Fruit fly (Drosophila melanogaster) whole organism, embryonic: Measurements from ENCODE around the gene CG4957.

Experiments
- Atf3 ChIP-seq: fragments of 200-800 bp; sonication (Bioruptor generic); optimal IDR thresholded peaks from 3 replicates; lab custom pipeline; 2016; ENCODE audit warnings: missing biosample characterization, missing genetic modification characterization
- Awh ChIP-seq: fragments of 200-800 bp; sonication (Bioruptor generic); IDR thresholded peaks from 2 replicates; pipeline ENCODE4, ENCODE4 v1.3.6; 2022; ENCODE audit warnings: missing biosample characterization, missing genetic modification characterization
- C15 ChIP-seq: fragments of 200-800 bp; sonication (Bioruptor generic); IDR thresholded peaks from 3 replicates; pipeline ENCODE4 v1.3.6; 2022; ENCODE audit warnings: missing biosample characterization, missing genetic modification characterization
- CG10431 ChIP-seq: fragments of 200-800 bp; sonication (Bioruptor generic); optimal IDR thresholded peaks from 3 replicates; lab custom pipeline; 2018; ENCODE audit warnings: missing biosample characterization, mild to moderate bottlenecking, missing genetic modification characterization
- CG10959 ChIP-seq: fragments of 200-800 bp; sonication (Bioruptor generic); IDR thresholded peaks from 2 replicates; pipeline ENCODE4 v1.3.6; 2022; ENCODE audit warnings: missing biosample characterization, missing genetic modification characterization
- CG12219 ChIP-seq: fragments of 200-800 bp; sonication (Bioruptor generic); optimal IDR thresholded peaks from 3 replicates; lab custom pipeline; 2018; ENCODE audit warnings: missing biosample characterization, mild to moderate bottlenecking, missing genetic modification characterization
- CG1233 ChIP-seq: fragments of 200-800 bp; sonication (Bioruptor generic); optimal IDR thresholded peaks from 4 replicates; lab custom pipeline; 2018; ENCODE audit warnings: missing biosample characterization, mild to moderate bottlenecking, missing genetic modification characterization
- CG15479 ChIP-seq: fragments of 200-800 bp; sonication (Bioruptor generic); optimal IDR thresholded peaks from 3 replicates; lab custom pipeline; 2019; ENCODE audit warnings: missing biosample characterization, mild to moderate bottlenecking, missing genetic modification characterization, moderate library complexity
- CG16815 ChIP-seq: fragments of 200-800 bp; sonication (Bioruptor generic); optimal IDR thresholded peaks from 3 replicates; lab custom pipeline; 2017; ENCODE audit warnings: missing biosample characterization, mild to moderate bottlenecking, missing genetic modification characterization
- CG3407 ChIP-seq: fragments of 200-800 bp; sonication (Bioruptor generic); optimal IDR thresholded peaks from 2 replicates; lab custom pipeline; 2018; ENCODE audit warnings: missing biosample characterization, mild to moderate bottlenecking, missing genetic modification characterization
- CG3726 ChIP-seq: fragments of 200-800 bp; sonication (Bioruptor generic); IDR thresholded peaks from 3 replicates; pipeline ENCODE4, ENCODE4 v1.3.6; 2022; ENCODE audit warnings: missing biosample characterization, missing genetic modification characterization
- CG4404 ChIP-seq: fragments of 200-800 bp; sonication (Bioruptor generic); IDR thresholded peaks from 2 replicates; pipeline ENCODE4 v1.3.6; 2022; ENCODE audit warnings: missing biosample characterization, missing genetic modification characterization
- CG4820 ChIP-seq: fragments of 200-800 bp; sonication (Bioruptor generic); optimal IDR thresholded peaks from 3 replicates; lab custom pipeline; 2016; ENCODE audit warnings: missing biosample characterization, missing genetic modification characterization
- CG6254 ChIP-seq: fragments of 200-800 bp; sonication (Bioruptor generic); optimal IDR thresholded peaks from 3 replicates; lab custom pipeline; 2017; ENCODE audit warnings: mild to moderate bottlenecking, missing biosample characterization, missing genetic modification reagents, missing genetic modification characterization
- CG7357 ChIP-seq: fragments of 200-800 bp; sonication (Bioruptor generic); IDR thresholded peaks from 3 replicates; pipeline ENCODE4 v1.3.6; 2022; ENCODE audit warnings: missing biosample characterization, missing genetic modification characterization
- CG7839 ChIP-seq: fragments of 200-800 bp; sonication (Bioruptor generic); optimal IDR thresholded peaks from 3 replicates; lab custom pipeline; 2018; ENCODE audit warnings: missing biosample characterization, mild to moderate bottlenecking, missing genetic modification characterization, moderate library complexity
- CG7928 ChIP-seq: fragments of 200-800 bp; sonication (Bioruptor generic); optimal IDR thresholded peaks from 2 replicates; lab custom pipeline; 2017; ENCODE audit warnings: missing biosample characterization, mild to moderate bottlenecking, missing genetic modification characterization
- CG8388 ChIP-seq: fragments of 200-800 bp; sonication (Bioruptor generic); optimal IDR thresholded peaks from 2 replicates; lab custom pipeline; 2019; ENCODE audit warnings: missing biosample characterization, mild to moderate bottlenecking, missing genetic modification characterization, moderate library complexity
- CG9817 ChIP-seq: fragments of 200-800 bp; sonication (Bioruptor generic); optimal IDR thresholded peaks from 2 replicates; lab custom pipeline; 2018; ENCODE audit warnings: missing biosample characterization, mild to moderate bottlenecking, missing genetic modification characterization, moderate library complexity
- CHES-1-like ChIP-seq: fragments of 200-800 bp; sonication (Bioruptor generic); optimal IDR thresholded peaks from 2 replicates; lab custom pipeline; 2016; ENCODE audit warnings: missing biosample characterization, missing genetic modification characterization
- Dfd ChIP-seq, 2 experiments: fragments of >200 bp; optimal IDR thresholded peaks; 2 replicates each; lab custom pipeline; 2017; ENCODE audit warnings: missing biosample characterization in 2 of 2, missing genetic modification characterization in 2 of 2
- Ets65A ChIP-seq: fragments of 200-800 bp; sonication (Bioruptor generic); peaks from one replicate; lab custom pipeline; 2016; ENCODE audit warnings: missing biosample characterization, missing genetic modification characterization
- HmgD ChIP-seq: fragments of 200-800 bp; sonication (Bioruptor generic); optimal IDR thresholded peaks from 3 replicates; lab custom pipeline; 2016; ENCODE audit warnings: missing biosample characterization, missing genetic modification characterization
- Nf-YC ChIP-seq: fragments of 200-800 bp; optimal IDR thresholded peaks from 3 replicates; lab custom pipeline; 2019; ENCODE audit warnings: missing biosample characterization, mild to moderate bottlenecking, missing genetic modification characterization, moderate library complexity
- Sox100B ChIP-seq: fragments of 200-800 bp; sonication (Bioruptor generic); optimal IDR thresholded peaks from 3 replicates; lab custom pipeline; 2018; ENCODE audit warnings: missing biosample characterization, mild to moderate bottlenecking, missing genetic modification characterization
- cg ChIP-seq: fragments of 200-800 bp; sonication (Bioruptor generic); optimal IDR thresholded peaks from 3 replicates; lab custom pipeline; 2019; ENCODE audit warnings: missing biosample characterization, mild to moderate bottlenecking, missing genetic modification characterization, moderate library complexity
- dimm ChIP-seq: fragments of 200-800 bp; sonication (Bioruptor generic); IDR thresholded peaks from 2 replicates; pipeline ENCODE4 v1.3.6; 2022; ENCODE audit warnings: missing biosample characterization, missing genetic modification characterization
- dpn ChIP-seq, 2 experiments: fragments of 200-800 bp; sonication (Bioruptor generic); optimal IDR thresholded peaks; 3 replicates each; lab custom pipeline; 2016; ENCODE audit warnings: missing biosample characterization in 2 of 2, missing genetic modification characterization in 2 of 2
- eve ChIP-seq, 2 experiments: fragments of >200 bp; optimal IDR thresholded peaks; 2 replicates each; lab custom pipeline; 2017; ENCODE audit warnings: missing biosample characterization in 2 of 2, missing genetic modification characterization in 2 of 2
- exex ChIP-seq: fragments of 200-800 bp; sonication (Bioruptor generic); optimal IDR thresholded peaks from 4 replicates; lab custom pipeline; 2018; ENCODE audit warnings: missing biosample characterization, mild to moderate bottlenecking, missing genetic modification characterization, moderate library complexity
- fd64A ChIP-seq: fragments of 200-800 bp; sonication (Bioruptor generic); optimal IDR thresholded peaks from 3 replicates; lab custom pipeline; 2018; ENCODE audit warnings: missing biosample characterization, mild to moderate bottlenecking, missing genetic modification characterization
- gem ChIP-seq: fragments of 200-800 bp; sonication (Bioruptor generic); optimal IDR thresholded peaks from 2 replicates; lab custom pipeline; 2019; ENCODE audit warnings: missing biosample characterization, mild to moderate bottlenecking, missing genetic modification characterization, moderate library complexity
- grn ChIP-seq: fragments of 200-800 bp; sonication (Bioruptor generic); optimal IDR thresholded peaks from 3 replicates; lab custom pipeline; 2017; ENCODE audit warnings: missing biosample characterization, missing genetic modification characterization
- h ChIP-seq: fragments of >200 bp; optimal IDR thresholded peaks from 2 replicates; lab custom pipeline; 2017
- hth ChIP-seq: fragments of >200 bp; optimal IDR thresholded peaks from 2 replicates; lab custom pipeline; 2017; ENCODE audit warnings: inconsistent platforms
- ind ChIP-seq: fragments of 200-800 bp; sonication (Bioruptor generic); optimal IDR thresholded peaks from 3 replicates; lab custom pipeline; 2016; ENCODE audit warnings: missing biosample characterization, missing genetic modification characterization
- inv ChIP-seq: fragments of 200-800 bp; sonication (Bioruptor generic); IDR thresholded peaks from 2 replicates; pipeline ENCODE4 v1.3.6; 2022; ENCODE audit warnings: missing biosample characterization, missing genetic modification characterization; ENCODE audit not compliant: partially characterized antibody
- knrl ChIP-seq: fragments of 200-800 bp; sonication (Bioruptor generic); IDR thresholded peaks from 3 replicates; pipeline ENCODE4 v1.3.6; 2022; ENCODE audit warnings: missing biosample characterization, missing genetic modification characterization; ENCODE audit not compliant: partially characterized antibody
- lola ChIP-seq, 3 experiments: fragments of >200 bp in 2 of 3; fragments of 200-800 bp in 1 of 3; sonication (Bioruptor generic) in 1 of 3; optimal IDR thresholded peaks; 2 replicates each; lab custom pipeline; 2017 to 2019; ENCODE audit warnings: missing biosample characterization in 3 of 3, missing genetic modification characterization in 3 of 3, mild to moderate bottlenecking in 1 of 3, moderate library complexity in 1 of 3
- lov ChIP-seq, 2 experiments: fragments of 200-800 bp in 1 of 2; fragments of >200 bp in 1 of 2; sonication (Bioruptor generic) in 1 of 2; IDR thresholded peaks in 1 of 2; optimal IDR thresholded peaks in 1 of 2; 2 replicates in 1 of 2; 3 replicates in 1 of 2; pipeline versions ENCODE4 v1.3.6 to Lab custom; 2017 to 2022; ENCODE audit warnings: missing biosample characterization in 1 of 2, missing genetic modification characterization in 1 of 2
- schlank ChIP-seq: fragments of 200-800 bp; sonication (Bioruptor generic); optimal IDR thresholded peaks from 2 replicates; lab custom pipeline; 2018; ENCODE audit warnings: missing biosample characterization, mild to moderate bottlenecking, missing genetic modification characterization
- slou ChIP-seq: fragments of 200-800 bp; sonication (Bioruptor generic); optimal IDR thresholded peaks from 3 replicates; lab custom pipeline; 2016; ENCODE audit warnings: missing biosample characterization, missing genetic modification characterization
- trem ChIP-seq: fragments of 200-800 bp; optimal IDR thresholded peaks from 3 replicates; lab custom pipeline; 2019; ENCODE audit warnings: missing biosample characterization, mild to moderate bottlenecking, missing genetic modification characterization, moderate library complexity
- tx ChIP-seq: fragments of 200-800 bp; sonication (Bioruptor generic); optimal IDR thresholded peaks from 2 replicates; lab custom pipeline; 2016; ENCODE audit warnings: missing biosample characterization, missing genetic modification characterization
- unc-4 ChIP-seq: fragments of 200-800 bp; sonication (Bioruptor generic); IDR thresholded peaks from 2 replicates; pipeline ENCODE4 v1.3.6; 2022; ENCODE audit warnings: missing biosample characterization, missing genetic modification characterization; ENCODE audit not compliant: partially characterized antibody
- z ChIP-seq: fragments of 200-800 bp; sonication (Bioruptor generic); IDR thresholded peaks from 3 replicates; pipeline ENCODE4 v1.3.6; 2022; ENCODE audit warnings: missing biosample characterization, missing genetic modification characterization

CG4957 gene

DNA sequence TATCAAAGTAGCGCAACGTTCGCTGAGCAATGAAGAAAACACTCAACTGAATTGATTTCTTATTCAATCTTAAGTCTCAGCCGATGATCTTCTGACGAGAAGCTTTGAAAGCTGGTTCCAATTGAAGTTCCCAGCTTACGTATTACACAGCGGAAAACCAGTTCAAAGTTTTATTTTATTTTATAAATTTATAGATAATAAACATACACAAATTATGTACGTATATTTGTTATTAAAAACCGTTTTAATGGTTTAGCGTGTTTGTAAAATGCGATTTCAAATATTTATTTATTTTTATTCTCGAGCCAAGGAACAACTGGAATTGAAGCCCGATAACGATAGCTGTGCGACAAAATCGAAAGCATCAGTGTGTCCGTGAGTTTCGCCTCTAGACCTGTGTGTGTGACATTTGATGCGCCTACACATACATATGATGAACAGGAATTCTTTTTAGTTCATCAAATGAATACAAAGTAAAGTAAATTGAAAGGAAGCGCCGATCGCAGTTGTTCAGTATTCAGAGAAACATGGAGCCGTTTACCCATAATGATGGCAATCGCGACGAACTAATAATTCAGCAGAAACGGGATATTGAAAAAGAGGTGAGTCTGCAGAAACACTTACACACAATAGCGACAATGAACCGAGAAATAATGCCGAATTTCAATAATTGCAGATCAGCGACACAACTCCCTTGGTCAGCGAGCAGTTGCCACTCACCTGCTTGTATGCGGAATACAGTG is 38.0 kb downstream of the CG4957 start, which contains the start of the genes CG5390 and CG4968 (continued):
- TF ChIP-seq lola (GFP tag; optimal IDR thresholded peaks at IDR 0.05; lab: Kevin White, UChicago): peak in 1 of 3 experiments; percentile 36
- no peak for TF ChIP-seq eve (GFP tag; optimal IDR thresholded peaks at IDR 0.05; lab: Kevin White, UChicago)
- no peak for TF ChIP-seq HmgD (GFP tag; lab: Kevin White, UChicago)
- TF ChIP-seq cg (GFP tag; lab: Kevin White, UChicago): peak; percentile 88
- peak; percentile 64 for TF ChIP-seq CG8388 (GFP tag; lab: Kevin White, UChicago)
- peak; percentile 55 for TF ChIP-seq slou (GFP tag; lab: Kevin White, UChicago)
- TF ChIP-seq CG7839: no peak
- peak; percentile 35; the same call in 2 of the 3 replicates for TF ChIP-seq knrl
- no peak for TF ChIP-seq fd64A (GFP tag; lab: Kevin White, UChicago)
- no peak for TF ChIP-seq CG10959 (GFP tag; lab: Robert Waterston, UW)
- TF ChIP-seq CG7357 (GFP tag; lab: Robert Waterston, UW): no peak
- TF ChIP-seq CG1233 (GFP tag; lab: Kevin White, UChicago): peak; percentile 46
- TF ChIP-seq CG4820 (GFP tag; lab: Kevin White, UChicago): peak; percentile 20
- no peak for TF ChIP-seq inv (GFP tag; lab: Robert Waterston, UW)
- TF ChIP-seq CG7928: peak; percentile 45
- TF ChIP-seq CG3407 (GFP tag; lab: Kevin White, UChicago): peak; percentile 56
- peak; percentile 65 for TF ChIP-seq Sox100B
- TF ChIP-seq C15 (GFP tag; lab: Robert Waterston, UW): no peak
- peak; percentile 53 for TF ChIP-seq ind
- TF ChIP-seq trem (tag; lab: Kevin White, UChicago): peak; percentile 95
- peak; percentile 12 for TF ChIP-seq CG16815 (GFP tag; lab: Kevin White, UChicago)
- peak; percentile 59 for TF ChIP-seq CG6254 (GFP tag; lab: Kevin White, UChicago)
- TF ChIP-seq grn (GFP tag; lab: Kevin White, UChicago): no peak
- no peak for TF ChIP-seq hth (lab: Kevin White, UChicago)
- peak; percentile 87 for TF ChIP-seq gem (tag; lab: Kevin White, UChicago)
- peak; percentile 78 for TF ChIP-seq Nf-YC (tag; lab: Kevin White, UChicago)
- TF ChIP-seq dpn (GFP tag; optimal IDR thresholded peaks at IDR 0.05; lab: Kevin White, UChicago): peak; percentile 44 to 69
- TF ChIP-seq Ets65A (GFP tag; lab: Kevin White, UChicago): peak; percentile 89
- no peak for TF ChIP-seq lov (optimal IDR thresholded peaks at IDR 0.05; lab: Kevin White, UChicago)
- no peak for TF ChIP-seq lov (GFP tag; IDR thresholded peaks at IDR 0.05; lab: Robert Waterston, UW)
- no peak for TF ChIP-seq CG15479 (GFP tag; lab: Kevin White, UChicago)
- no peak for TF ChIP-seq CG3726 (GFP tag; lab: Robert Waterston, UW)
- no peak for TF ChIP-seq CG4404 (GFP tag; lab: Robert Waterston, UW)
- TF ChIP-seq exex (tag; lab: Kevin White, UChicago): peak; percentile 48
- peak; percentile 39 for TF ChIP-seq CG10431 (GFP tag; lab: Kevin White, UChicago)
- peak; percentile 11; the same call in 1 of the 2 replicates for TF ChIP-seq Awh (GFP tag; lab: Robert Waterston, UW)
- no peak for TF ChIP-seq CHES-1-like (GFP tag; lab: Kevin White, UChicago)
- no peak for TF ChIP-seq Dfd (GFP tag; optimal IDR thresholded peaks at IDR 0.05; lab: Kevin White, UChicago)
- no peak for TF ChIP-seq h (lab: Kevin White, UChicago)
- TF ChIP-seq dimm (GFP tag; lab: Robert Waterston, UW): no peak
- TF ChIP-seq unc-4: peak; percentile 50
- TF ChIP-seq schlank (tag; lab: Kevin White, UChicago): peak; percentile 18
- peak; percentile 63; the same call in 1 of the 3 replicates for TF ChIP-seq z (GFP tag; lab: Robert Waterston, UW)
- peak; percentile 37 for TF ChIP-seq CG12219
- TF ChIP-seq Atf3 (GFP tag; lab: Kevin White, UChicago): no peak
- TF ChIP-seq CG9817 (tag; lab: Kevin White, UChicago): no peak
- TF ChIP-seq tx (GFP tag; lab: Kevin White, UChicago): no peak
